Worm (Caenorhabditis elegans): ENCODE results near the gene agl-1.

The agl-1 gene

DNA sequence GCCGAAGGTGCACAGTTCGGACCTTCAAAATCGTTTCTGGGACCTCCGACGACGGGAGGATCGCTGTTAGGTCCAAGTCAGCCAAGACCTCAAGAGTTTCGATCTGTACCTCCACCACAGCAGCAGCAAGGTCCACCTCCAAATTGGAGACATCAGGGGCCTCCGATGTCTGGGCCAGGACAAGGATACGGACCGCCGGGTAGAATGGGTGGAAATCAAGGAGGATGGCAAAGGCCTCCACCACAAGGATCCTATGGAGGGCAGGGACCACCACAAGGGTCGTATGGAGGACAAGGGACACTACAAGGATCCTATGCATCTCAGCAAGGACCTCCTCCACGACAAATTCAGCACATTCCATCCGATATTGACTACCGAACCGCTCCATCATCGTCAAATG, 2.8 kb upstream of the agl-1 start:
- TF ChIP-seq sdc-2 (tag; optimal IDR thresholded peaks at IDR 0.05) (peak; percentile 8), hlh-15 (tag; optimal IDR thresholded peaks at IDR 0.05) (no peak)

DNA sequence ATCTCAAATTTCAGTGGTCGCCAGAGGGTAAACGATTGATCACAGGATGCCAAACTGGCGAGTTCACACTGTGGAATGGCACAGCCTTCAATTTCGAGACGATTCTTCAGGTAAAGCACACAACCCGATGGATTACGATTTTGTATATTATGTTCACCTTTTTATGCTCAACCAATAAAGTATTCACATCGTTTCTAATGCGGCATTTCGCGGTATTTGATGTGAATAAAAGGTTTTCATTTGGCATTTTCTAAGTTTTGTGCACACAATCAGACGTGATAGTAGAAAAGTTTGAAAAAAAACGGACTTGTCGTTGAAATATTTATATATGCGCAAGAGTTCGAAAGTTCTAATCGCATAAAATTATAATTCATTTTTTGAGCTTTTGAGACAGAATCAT, 1.1 kb upstream of the agl-1 start:
- no peak for TF ChIP-seq fax-1 (tag; optimal IDR thresholded peaks at IDR 0.05)
- no peak for TF ChIP-seq sdc-2 (tag; optimal IDR thresholded peaks at IDR 0.05)
- no peak for TF ChIP-seq unc-86 (tag; optimal IDR thresholded peaks at IDR 0.05)
- TF ChIP-seq tbx-2 (tag; optimal IDR thresholded peaks at IDR 0.05) = no peak
- no peak for TF ChIP-seq hlh-8 (tag; optimal IDR thresholded peaks at IDR 0.05)
- TF ChIP-seq elt-2 (tag; optimal IDR thresholded peaks at IDR 0.05) = no peak
- no peak for TF ChIP-seq nhr-11 (tag; optimal IDR thresholded peaks at IDR 0.05)
- no peak for TF ChIP-seq ceh-9 (tag; optimal IDR thresholded peaks at IDR 0.05)
- no peak for TF ChIP-seq odd-2 (tag; optimal IDR thresholded peaks at IDR 0.05)

DNA sequence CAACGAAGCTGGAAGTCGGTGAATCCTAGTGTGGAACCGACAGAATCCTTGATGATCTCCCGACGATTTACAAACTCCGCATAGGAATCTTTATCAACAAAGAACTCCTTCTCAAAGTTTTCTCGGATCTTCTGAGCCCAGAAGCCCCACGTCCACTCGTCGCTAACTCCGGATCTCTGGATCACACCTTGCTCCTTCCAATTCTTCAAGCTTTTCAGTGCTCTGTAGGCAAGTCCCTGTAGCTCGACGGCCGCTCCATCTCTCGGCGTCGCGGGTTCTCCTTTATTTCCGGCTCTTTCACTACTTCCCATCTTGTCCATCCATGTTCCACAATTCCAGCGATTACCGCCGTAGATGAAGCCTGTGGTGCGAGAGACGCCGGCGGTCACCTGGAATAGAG, 6.6 kb downstream of the agl-1 start:
- TF ChIP-seq mec-3 (tag; optimal IDR thresholded peaks at IDR 0.05; ENCODE audit: borderline replicate concordance) (no peak), che-1 (tag; optimal IDR thresholded peaks at IDR 0.05) (no peak)

DNA sequence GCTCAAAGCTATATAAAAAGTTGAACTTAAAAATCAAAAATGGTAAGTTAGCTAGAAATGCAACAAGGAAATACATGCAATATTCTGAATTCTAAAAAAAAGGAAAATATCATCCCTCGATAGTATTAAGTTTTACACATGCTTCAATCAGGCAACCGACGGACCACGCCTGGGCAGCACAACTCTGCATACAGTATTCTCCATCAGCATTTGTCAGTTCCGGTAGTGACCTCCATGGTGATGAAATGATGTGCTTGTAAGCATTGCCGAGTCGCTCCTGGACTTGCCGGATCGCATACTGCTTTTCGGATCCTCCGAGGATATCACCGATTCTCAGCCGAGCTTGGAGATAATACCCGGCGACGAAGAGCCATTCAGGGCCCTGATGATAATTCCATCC, 7.1 kb downstream of the agl-1 start:
- no peak for TF ChIP-seq che-1 (tag; optimal IDR thresholded peaks at IDR 0.05)
- no peak for TF ChIP-seq C08G9.2 (tag; optimal IDR thresholded peaks at IDR 0.05)
- no peak for TF ChIP-seq T23F11.4 (GFP tag; optimal IDR thresholded peaks at IDR 0.05)
- TF ChIP-seq ceh-34 (tag; optimal IDR thresholded peaks at IDR 0.05) = no peak
- TF ChIP-seq unc-3 (GFP tag; conservative IDR thresholded peaks at IDR 0.05) = no peak
- no peak for TF ChIP-seq unc-3 (tag; optimal IDR thresholded peaks at IDR 0.05)
- TF ChIP-seq elt-2 (tag; optimal IDR thresholded peaks at IDR 0.05) = no peak
- TF ChIP-seq zip-5 (tag; optimal IDR thresholded peaks at IDR 0.05) = no peak
- no peak for TF ChIP-seq nhr-11 (tag; optimal IDR thresholded peaks at IDR 0.05)
- TF ChIP-seq elt-4 (tag; optimal IDR thresholded peaks at IDR 0.05) = no peak
- no peak for TF ChIP-seq ceh-14 (tag; optimal IDR thresholded peaks at IDR 0.05)
- no peak for TF ChIP-seq unc-55 (GFP tag; optimal IDR thresholded peaks at IDR 0.05)
- no peak for TF ChIP-seq dmd-4 (tag; optimal IDR thresholded peaks at IDR 0.05; ENCODE audit: borderline replicate concordance)
- TF ChIP-seq hlh-13 (GFP tag; optimal IDR thresholded peaks at IDR 0.05) = no peak
- TF ChIP-seq pros-1 (tag; optimal IDR thresholded peaks at IDR 0.05) = no peak
- no peak for TF ChIP-seq ceh-24 (tag; optimal IDR thresholded peaks at IDR 0.05)
- TF ChIP-seq syd-9 (tag; optimal IDR thresholded peaks at IDR 0.05) = no peak
- no peak for TF ChIP-seq ref-2 (tag; optimal IDR thresholded peaks at IDR 0.05)
- no peak for TF ChIP-seq ttx-3 (tag; optimal IDR thresholded peaks at IDR 0.05)
- TF ChIP-seq K09A11.1 (tag; optimal IDR thresholded peaks at IDR 0.05; ENCODE audit: insufficient read depth) = no peak

DNA sequence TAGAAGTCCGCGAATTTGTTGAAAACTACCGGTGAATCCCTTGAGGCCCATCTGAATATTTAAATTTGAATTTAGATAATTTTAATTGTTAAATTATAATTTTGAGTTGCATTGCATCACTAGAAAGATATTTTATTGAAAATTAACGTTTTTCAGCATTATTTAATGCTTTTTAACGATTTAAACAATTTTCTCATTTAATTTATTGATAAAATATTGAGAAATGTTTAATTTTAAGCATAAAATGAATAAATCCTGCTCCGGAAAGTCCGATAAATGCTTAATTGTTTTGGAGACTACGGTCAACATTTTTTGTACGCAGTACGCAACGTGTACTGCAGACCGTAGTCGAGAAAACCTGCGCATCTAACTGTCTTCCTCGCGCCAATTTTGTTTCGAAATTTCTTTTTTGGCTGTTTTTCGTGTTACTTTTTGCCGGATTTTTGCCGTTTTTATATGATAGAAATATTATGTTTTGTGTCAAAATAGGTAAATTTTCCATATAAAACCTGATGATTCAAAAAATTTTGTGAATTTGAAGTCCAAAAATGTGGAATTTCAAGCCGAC, 8.5 kb downstream of the agl-1 start, which contains the start of the genes Y54G11A.17, lin-7 and elof-1:
Gene Y54G11A.17, minus strand, starts transcription at position 51 of the 568 bp plus-strand sequence.
Gene lin-7, minus strand, starts transcription at position 51 of the 568 bp plus-strand sequence.
Gene elof-1, plus strand, starts transcription at position 383 of the 568 bp plus-strand sequence.
- TF ChIP-seq ets-4 (tag; optimal IDR thresholded peaks at IDR 0.05) = peak; percentile 19
- no peak for TF ChIP-seq zip-5 (tag; optimal IDR thresholded peaks at IDR 0.05)
- TF ChIP-seq hlh-30 (tag; optimal IDR thresholded peaks at IDR 0.05; ENCODE audit: insufficient read depth) = peak; percentile 31
- no peak for TF ChIP-seq ceh-30 (tag; optimal IDR thresholded peaks at IDR 0.05)
- peak; percentile 8 for TF ChIP-seq ttx-3 (tag; optimal IDR thresholded peaks at IDR 0.05)
- no peak for TF ChIP-seq fkh-10 (GFP tag; optimal IDR thresholded peaks at IDR 0.05)
- TF ChIP-seq unc-42 (tag; optimal IDR thresholded peaks at IDR 0.05) = peak; percentile 78
- no peak for TF ChIP-seq ceh-34 (tag; optimal IDR thresholded peaks at IDR 0.05)
- TF ChIP-seq elt-2 (tag; optimal IDR thresholded peaks at IDR 0.05) = peak; percentile 49
- peak; percentile 32 for TF ChIP-seq Y22D7AL.16 (tag; optimal IDR thresholded peaks at IDR 0.05)
- peak; percentile 31 for TF ChIP-seq ceh-2 (tag; optimal IDR thresholded peaks at IDR 0.05)
- peak; percentile 5 for TF ChIP-seq madf-2 (tag; optimal IDR thresholded peaks at IDR 0.05)
- no peak for TF ChIP-seq hlh-8 (tag; optimal IDR thresholded peaks at IDR 0.05)
- TF ChIP-seq nfya-1 (tag; optimal IDR thresholded peaks at IDR 0.05) = peak; percentile 92
- TF ChIP-seq ceh-18 (tag; optimal IDR thresholded peaks at IDR 0.05) = peak; percentile 47
- TF ChIP-seq tbx-2 (tag; optimal IDR thresholded peaks at IDR 0.05) = peak; percentile 55
- peak; percentile 60 for TF ChIP-seq ceh-48 (tag; optimal IDR thresholded peaks at IDR 0.05)
- TF ChIP-seq sox-4 (tag; optimal IDR thresholded peaks at IDR 0.05) = peak; percentile 32
- TF ChIP-seq unc-55 (GFP tag; optimal IDR thresholded peaks at IDR 0.05) = peak; percentile 65
- TF ChIP-seq ceh-19 (GFP tag; optimal IDR thresholded peaks at IDR 0.05) = peak; percentile 18
- peak; percentile 31 for TF ChIP-seq pax-1 (tag; optimal IDR thresholded peaks at IDR 0.05)
- peak; percentile 11 for TF ChIP-seq dve-1 (tag; optimal IDR thresholded peaks at IDR 0.05)
- no peak for TF ChIP-seq sdc-2 (tag; optimal IDR thresholded peaks at IDR 0.05)
- TF ChIP-seq ceh-31 (tag; optimal IDR thresholded peaks at IDR 0.05) = peak; percentile 88

Measured in whole organism, late embryonic.